Worm (Caenorhabditis elegans) whole organism, mixed stage, embryonic: ENCODE results near the gene stip-1.
A peak's percentile ranks its signal among the peaks of the same experiment; 100 is the strongest.

Source experiments
- M03D4.4 ChIP-seq: sonication (generic microtip); optimal IDR thresholded peaks from 2 replicates; lab custom pipeline; 2017; ENCODE audit warnings: mild to moderate bottlenecking, missing genetic modification characterization, missing compliant biosample characterization
- bed-3 ChIP-seq: fragments of 200-800 bp; sonication (Bioruptor generic); optimal IDR thresholded peaks from 3 replicates; lab custom pipeline; 2018; ENCODE audit warnings: mild to moderate bottlenecking, missing genetic modification characterization, moderate library complexity, missing compliant biosample characterization
- blmp-1 ChIP-seq: fragments of 150-350 bp; optimal IDR thresholded peaks from 2 replicates; lab custom pipeline; 2014; ENCODE audit warnings: missing biosample characterization, missing genetic modification characterization
- ceh-39 ChIP-seq: fragments of 150-350 bp; optimal IDR thresholded peaks from 2 replicates; lab custom pipeline; 2014; ENCODE audit warnings: missing biosample characterization, missing genetic modification characterization
- ceh-43 ChIP-seq: fragments of 200-800 bp; sonication (Bioruptor generic); optimal IDR thresholded peaks from 2 replicates; lab custom pipeline; 2018; ENCODE audit warnings: mild to moderate bottlenecking, missing genetic modification characterization, moderate library complexity, missing compliant biosample characterization
- ceh-83 ChIP-seq: fragments of 200-800 bp; sonication (Bioruptor generic); optimal IDR thresholded peaks from 2 replicates; lab custom pipeline; 2018; ENCODE audit warnings: mild to moderate bottlenecking, missing genetic modification characterization, missing compliant biosample characterization
- ces-1 ChIP-seq: fragments of 150-350 bp; optimal IDR thresholded peaks from 2 replicates; lab custom pipeline; 2014; ENCODE audit warnings: missing biosample characterization, missing genetic modification reagents, missing genetic modification characterization
- cnd-1 ChIP-seq: fragments of 200-800 bp; sonication (Bioruptor generic); optimal IDR thresholded peaks from 2 replicates; lab custom pipeline; 2018; ENCODE audit warnings: mild to moderate bottlenecking, missing genetic modification characterization, missing compliant biosample characterization
- drap-1 ChIP-seq: fragments of 200-800 bp; sonication (Bioruptor generic); optimal IDR thresholded peaks from 3 replicates; lab custom pipeline; 2018; ENCODE audit warnings: mild to moderate bottlenecking, missing genetic modification characterization, missing compliant biosample characterization
- elt-1 ChIP-seq: sonication (generic microtip); optimal IDR thresholded peaks from 2 replicates; lab custom pipeline; 2017; ENCODE audit warnings: missing genetic modification characterization, mild to moderate bottlenecking, missing compliant biosample characterization, antibody characterized with exemption, moderate library complexity, borderline replicate concordance; ENCODE audit not compliant: insufficient read depth
- elt-3 ChIP-seq: fragments of 150-350 bp; optimal IDR thresholded peaks from 2 replicates; lab custom pipeline; 2014; ENCODE audit warnings: missing biosample characterization, missing genetic modification characterization
- flh-1 ChIP-seq: fragments of 200-800 bp; sonication (Bioruptor generic); optimal IDR thresholded peaks from 2 replicates; lab custom pipeline; 2018; ENCODE audit warnings: mild to moderate bottlenecking, missing genetic modification characterization, moderate library complexity, missing compliant biosample characterization
- ham-2 ChIP-seq: fragments of 200-800 bp; sonication (Bioruptor generic); optimal IDR thresholded peaks from 2 replicates; lab custom pipeline; 2018; ENCODE audit warnings: mild to moderate bottlenecking, missing genetic modification characterization, missing compliant biosample characterization
- hlh-1 ChIP-seq: fragments of 150-350 bp; optimal IDR thresholded peaks from 2 replicates; lab custom pipeline; 2014; ENCODE audit warnings: missing biosample characterization, missing genetic modification reagents, missing genetic modification characterization
- lin-13 ChIP-seq: fragments of 150-350 bp; optimal IDR thresholded peaks from 2 replicates; lab custom pipeline; 2014; ENCODE audit warnings: missing biosample characterization, missing genetic modification characterization
- lin-32 ChIP-seq: fragments of 200-800 bp; sonication (Bioruptor generic); optimal IDR thresholded peaks from 2 replicates; lab custom pipeline; 2018; ENCODE audit warnings: mild to moderate bottlenecking, missing genetic modification characterization, missing compliant biosample characterization
- lsy-2 ChIP-seq: fragments of 150-350 bp; optimal IDR thresholded peaks from 2 replicates; lab custom pipeline; 2014; ENCODE audit warnings: missing biosample characterization, missing genetic modification characterization
- mab-5 ChIP-seq: fragments of 150-350 bp; optimal IDR thresholded peaks from 2 replicates; lab custom pipeline; 2014; ENCODE audit warnings: missing biosample characterization, missing genetic modification characterization
- mep-1 ChIP-seq: fragments of 150-350 bp; optimal IDR thresholded peaks from 2 replicates; lab custom pipeline; 2017; ENCODE audit warnings: missing biosample characterization, missing genetic modification reagents, missing genetic modification characterization, inconsistent platforms
- mls-2 ChIP-seq: sonication (generic microtip); optimal IDR thresholded peaks from 2 replicates; lab custom pipeline; 2016; ENCODE audit warnings: mild to moderate bottlenecking, missing genetic modification characterization, moderate library complexity, missing compliant biosample characterization
- nhr-12 ChIP-seq: fragments of 150-350 bp; optimal IDR thresholded peaks from 2 replicates; lab custom pipeline; 2014; ENCODE audit warnings: missing biosample characterization, missing genetic modification characterization
- nhr-2 ChIP-seq: fragments of 150-350 bp; optimal IDR thresholded peaks from 2 replicates; lab custom pipeline; 2014; ENCODE audit warnings: missing biosample characterization, missing genetic modification characterization
- nhr-237 ChIP-seq: fragments of 150-350 bp; optimal IDR thresholded peaks from 2 replicates; lab custom pipeline; 2014; ENCODE audit warnings: missing biosample characterization, missing genetic modification characterization
- nhr-28 ChIP-seq: fragments of 150-350 bp; optimal IDR thresholded peaks from 2 replicates; lab custom pipeline; 2014; ENCODE audit warnings: missing biosample characterization, missing genetic modification characterization
- nhr-76 ChIP-seq: sonication (generic microtip); optimal IDR thresholded peaks from 2 replicates; lab custom pipeline; 2017; ENCODE audit warnings: missing biosample characterization, missing genetic modification characterization
- pha-4 ChIP-seq: fragments of 150-350 bp; optimal IDR thresholded peaks from 2 replicates; lab custom pipeline; 2018; ENCODE audit warnings: missing biosample characterization, missing genetic modification reagents, missing genetic modification characterization
- sem-2 ChIP-seq: fragments of 200-800 bp; sonication (Bioruptor generic); optimal IDR thresholded peaks from 2 replicates; lab custom pipeline; 2018; ENCODE audit warnings: mild to moderate bottlenecking, missing genetic modification characterization, missing compliant biosample characterization
- snpc-4 ChIP-seq: fragments of 150-350 bp; optimal IDR thresholded peaks from 2 replicates; lab custom pipeline; 2014; ENCODE audit warnings: missing biosample characterization, missing genetic modification characterization
- sptf-1 ChIP-seq: sonication (generic microtip); optimal IDR thresholded peaks from 2 replicates; lab custom pipeline; 2017; ENCODE audit warnings: mild to moderate bottlenecking, missing genetic modification characterization, moderate library complexity, missing compliant biosample characterization
- tbx-8 ChIP-seq: fragments of 200-800 bp; sonication (Bioruptor generic); optimal IDR thresholded peaks from 2 replicates; lab custom pipeline; 2018; ENCODE audit warnings: mild to moderate bottlenecking, missing genetic modification characterization, moderate library complexity, missing compliant biosample characterization
- unc-120 ChIP-seq: sonication (generic microtip); optimal IDR thresholded peaks from 2 replicates; lab custom pipeline; 2017; ENCODE audit warnings: missing genetic modification characterization, missing compliant biosample characterization; ENCODE audit not compliant: poor library complexity, severe bottlenecking
- unc-39 ChIP-seq: fragments of 150-350 bp; optimal IDR thresholded peaks from 2 replicates; lab custom pipeline; 2014; ENCODE audit warnings: missing biosample characterization, missing genetic modification characterization
- unc-62 ChIP-seq: fragments of 150-350 bp; optimal IDR thresholded peaks from 2 replicates; lab custom pipeline; 2014; ENCODE audit warnings: missing biosample characterization, missing genetic modification reagents, missing genetic modification characterization
- zip-8 ChIP-seq: fragments of 150-350 bp; optimal IDR thresholded peaks from 2 replicates; lab custom pipeline; 2014; ENCODE audit warnings: missing biosample characterization, missing genetic modification characterization
- ztf-11 ChIP-seq: fragments of 150-350 bp; optimal IDR thresholded peaks from 2 replicates; lab custom pipeline; 2014; ENCODE audit warnings: missing biosample characterization, missing genetic modification characterization

Gene stip-1

DNA sequence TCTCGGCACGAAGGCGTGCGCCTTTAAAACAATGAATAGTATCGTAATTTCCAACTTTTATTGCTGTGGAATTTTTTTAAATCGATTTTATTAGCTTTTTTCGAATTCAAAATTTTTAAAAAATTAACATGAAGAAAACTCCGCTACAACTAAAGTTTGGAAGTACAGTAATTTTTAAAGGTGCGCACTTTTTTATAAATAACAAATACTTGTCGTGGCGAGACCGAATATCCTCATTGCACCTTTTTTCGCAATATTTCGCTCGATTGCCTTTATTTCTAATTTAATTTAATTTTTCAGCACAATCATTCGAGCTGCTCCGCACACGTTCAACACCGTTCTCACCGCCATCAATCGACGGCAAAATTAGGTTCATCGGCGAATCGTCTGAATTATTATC is 41.0 kb upstream of the stip-1 start, which contains the start of the genes T09F3.2 and T09F3.7:
Gene T09F3.2 (plus strand): TSS at position 301 of the 400 bp plus-strand sequence.
Gene T09F3.7 (plus strand): TSS at position 315 of the 400 bp plus-strand sequence.
- TF ChIP-seq nhr-28 (tag; lab: Kevin White, UChicago) (no peak), elt-3 (no peak), lin-13 (tag; lab: Kevin White, UChicago) (no peak), M03D4.4 (tag; lab: Kevin White, UChicago) (no peak), mab-5 (no peak), drap-1 (no peak), nhr-237 (no peak), mls-2 (tag; lab: Kevin White, UChicago) (no peak), ztf-11 (tag; lab: Kevin White, UChicago) (no peak), sem-2 (GFP tag; lab: Kevin White, UChicago) (no peak), flh-1 (GFP tag; lab: Kevin White, UChicago) (no peak), sptf-1 (no peak), lsy-2 (no peak), bed-3 (GFP tag; lab: Kevin White, UChicago) (no peak), hlh-1 (tag; lab: Kevin White, UChicago) (no peak), nhr-76 (tag; lab: Kevin White, UChicago) (no peak)

DNA sequence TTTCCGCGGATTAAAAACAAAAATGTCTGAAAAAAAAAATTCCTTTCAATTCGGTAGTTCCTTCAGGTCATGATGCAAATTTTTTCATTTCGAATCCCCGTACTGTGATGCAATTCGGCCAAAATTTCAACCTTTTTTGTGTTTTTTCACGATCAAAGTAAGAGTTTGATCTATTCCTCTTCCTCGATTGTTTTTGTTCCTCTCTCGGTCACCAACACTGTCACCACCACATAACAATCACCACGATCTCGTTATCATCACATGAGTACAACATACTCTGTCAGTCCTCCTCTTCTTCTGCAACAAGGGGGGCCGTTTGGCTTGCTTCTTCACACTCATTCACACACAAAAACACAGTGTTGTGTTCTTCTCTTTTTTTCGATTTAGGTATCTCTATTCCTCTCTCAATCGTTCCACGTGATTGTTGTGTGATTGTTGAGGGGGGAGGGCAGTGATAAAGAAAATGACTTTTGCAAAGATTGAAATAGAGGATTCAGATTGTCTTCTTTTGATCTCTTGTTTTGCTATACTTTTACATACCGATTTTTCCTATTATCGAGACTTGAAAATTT is 40.5 kb upstream of the stip-1 start:
- TF ChIP-seq nhr-237, result no peak

DNA sequence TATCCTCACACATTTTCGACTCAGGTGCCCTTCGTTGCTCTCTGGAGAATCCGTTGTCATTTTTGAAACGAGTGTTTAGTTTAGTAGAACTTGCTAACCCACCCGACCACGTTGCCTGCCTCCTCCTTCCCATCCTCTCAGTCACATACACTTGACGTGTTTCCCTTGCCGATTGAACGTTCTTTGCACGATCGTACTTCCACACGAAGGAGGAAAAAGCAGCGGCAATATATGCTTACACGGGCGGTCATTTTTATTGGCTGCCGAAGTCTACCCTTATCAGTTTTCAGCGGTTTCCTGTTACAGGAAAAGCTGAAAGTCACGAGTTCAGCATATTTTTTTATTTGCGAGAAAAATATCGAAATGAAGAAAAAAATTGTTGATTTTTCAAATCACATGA is 40.0 kb upstream of the stip-1 start:
- TF ChIP-seq lsy-2, result no peak
- TF ChIP-seq zip-8 (tag; lab: Kevin White, UChicago), result no peak
- no peak for TF ChIP-seq unc-120 (tag; lab: Kevin White, UChicago)
- TF ChIP-seq pha-4 (tag; lab: Kevin White, UChicago), result no peak
- TF ChIP-seq ceh-39 (tag; lab: Kevin White, UChicago), result no peak
- no peak for TF ChIP-seq snpc-4
- no peak for TF ChIP-seq lin-13 (tag; lab: Kevin White, UChicago)
- no peak for TF ChIP-seq unc-62 (GFP tag; lab: Kevin White, UChicago)
- TF ChIP-seq ceh-43 (GFP tag; lab: Kevin White, UChicago), result no peak
- TF ChIP-seq blmp-1, result no peak
- no peak for TF ChIP-seq nhr-76 (tag; lab: Kevin White, UChicago)
- TF ChIP-seq cnd-1 (tag; lab: Kevin White, UChicago), result no peak
- TF ChIP-seq ztf-11 (tag; lab: Kevin White, UChicago), result no peak
- TF ChIP-seq nhr-28 (tag; lab: Kevin White, UChicago), result no peak
- no peak for TF ChIP-seq ces-1
- no peak for TF ChIP-seq ceh-83 (GFP tag; lab: Kevin White, UChicago)
- TF ChIP-seq elt-3, result no peak
- TF ChIP-seq mab-5, result no peak
- TF ChIP-seq hlh-1 (tag; lab: Kevin White, UChicago), result no peak

DNA sequence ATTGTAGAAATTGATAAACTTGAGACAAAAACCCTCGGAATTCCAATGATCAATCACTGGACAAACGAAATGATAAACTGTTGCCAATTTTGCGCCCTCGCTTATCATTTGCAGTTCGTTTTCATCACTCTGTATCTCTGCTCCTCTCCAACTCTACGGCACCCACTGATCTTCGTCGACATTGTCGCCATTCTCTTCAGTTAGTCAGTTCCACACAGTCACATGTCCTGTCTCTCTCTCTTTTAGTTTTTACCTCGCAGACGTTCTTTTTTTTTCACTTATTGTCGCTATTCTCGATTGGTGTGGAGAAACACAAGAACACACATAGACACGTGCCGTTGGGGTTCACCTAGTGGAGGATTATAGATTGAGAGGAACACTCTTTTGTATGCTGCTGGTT is 39.2 kb upstream of the stip-1 start:
- no peak for TF ChIP-seq mab-5
- no peak for TF ChIP-seq M03D4.4 (tag; lab: Kevin White, UChicago)
- TF ChIP-seq nhr-12, result no peak

DNA sequence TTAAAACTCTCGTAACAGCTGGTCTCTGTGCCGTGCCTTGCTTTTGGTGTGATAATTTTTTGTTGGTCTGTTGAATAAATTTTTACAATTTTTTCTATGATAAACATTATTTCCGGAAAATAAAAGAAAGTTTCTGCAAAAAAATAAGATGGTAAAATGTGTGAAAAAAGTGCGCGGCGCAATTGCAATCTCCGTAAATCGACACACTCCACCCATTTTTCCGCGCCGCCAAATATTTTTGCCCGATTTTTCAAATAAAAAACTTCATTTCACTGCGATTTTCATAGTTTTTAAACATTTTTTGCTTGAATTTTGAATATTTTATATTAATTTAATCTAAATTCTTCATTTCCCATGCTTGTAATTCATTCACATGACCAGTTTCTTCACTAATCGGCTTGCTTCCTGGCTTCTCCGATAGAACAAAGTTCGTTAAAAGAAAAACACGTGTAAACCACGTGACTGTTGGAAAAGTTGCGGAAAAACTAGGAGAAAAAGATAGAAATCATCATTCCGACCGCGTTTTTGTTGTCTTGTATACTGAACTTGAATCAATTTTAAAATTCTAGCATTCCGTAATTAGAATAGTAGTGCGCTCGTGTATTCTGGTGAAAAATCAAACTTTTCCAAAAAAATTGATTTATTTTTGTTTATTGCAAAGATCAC is 38.4 kb upstream of the stip-1 start:
- TF ChIP-seq lin-13 (tag; lab: Kevin White, UChicago), result no peak
- TF ChIP-seq sem-2 (GFP tag; lab: Kevin White, UChicago), result no peak
- peak; percentile 70 for TF ChIP-seq unc-120 (tag; lab: Kevin White, UChicago)
- no peak for TF ChIP-seq zip-8 (tag; lab: Kevin White, UChicago)
- peak; percentile 30 for TF ChIP-seq lin-32 (GFP tag; lab: Kevin White, UChicago)
- peak; percentile 39 for TF ChIP-seq hlh-1 (tag; lab: Kevin White, UChicago)
- TF ChIP-seq elt-3, result no peak
- TF ChIP-seq ceh-43 (GFP tag; lab: Kevin White, UChicago), result peak; percentile 77
- TF ChIP-seq lsy-2, result peak; percentile 52
- peak; percentile 11 for TF ChIP-seq nhr-237
- TF ChIP-seq nhr-76 (tag; lab: Kevin White, UChicago), result no peak
- TF ChIP-seq ham-2 (GFP tag; lab: Kevin White, UChicago), result no peak
- TF ChIP-seq elt-1 (tag; lab: Kevin White, UChicago), result peak; percentile 54
- peak; percentile 91 for TF ChIP-seq sptf-1
- TF ChIP-seq nhr-12, result no peak
- TF ChIP-seq ces-1, result peak; percentile 48
- peak; percentile 74 for TF ChIP-seq ceh-83 (GFP tag; lab: Kevin White, UChicago)
- TF ChIP-seq drap-1, result peak; percentile 54
- peak; percentile 78 for TF ChIP-seq tbx-8 (GFP tag; lab: Kevin White, UChicago)
- TF ChIP-seq cnd-1 (tag; lab: Kevin White, UChicago), result peak; percentile 38
- TF ChIP-seq flh-1 (GFP tag; lab: Kevin White, UChicago), result peak; percentile 5
- peak; percentile 66 for TF ChIP-seq mls-2 (tag; lab: Kevin White, UChicago)
- peak; percentile 82 for TF ChIP-seq M03D4.4 (tag; lab: Kevin White, UChicago)
- TF ChIP-seq pha-4 (tag; lab: Kevin White, UChicago), result no peak
- no peak for TF ChIP-seq ztf-11 (tag; lab: Kevin White, UChicago)
- TF ChIP-seq unc-62 (GFP tag; lab: Kevin White, UChicago), result no peak
- no peak for TF ChIP-seq mab-5
- TF ChIP-seq bed-3 (GFP tag; lab: Kevin White, UChicago), result peak; percentile 37
- no peak for TF ChIP-seq snpc-4
- no peak for TF ChIP-seq blmp-1
- no peak for TF ChIP-seq nhr-28 (tag; lab: Kevin White, UChicago)
- TF ChIP-seq unc-39 (tag; lab: Kevin White, UChicago), result no peak
- peak; percentile 4 for TF ChIP-seq ceh-39 (tag; lab: Kevin White, UChicago)
- TF ChIP-seq nhr-2, result no peak
- TF ChIP-seq mep-1 (tag; lab: Kevin White, UChicago), result peak; percentile 78
